Fruit fly (Drosophila melanogaster) whole organism, embryonic: Measurements from ENCODE around the gene CG32137.

Experiments used
- Abd-B ChIP-seq: fragments of 200-800 bp; sonication (Bioruptor generic); optimal IDR thresholded peaks from 2 replicates; lab custom pipeline; 2018; ENCODE audit warnings: missing biosample characterization, mild to moderate bottlenecking, missing genetic modification characterization, moderate library complexity
- Awh ChIP-seq: fragments of 200-800 bp; sonication (Bioruptor generic); IDR thresholded peaks from 2 replicates; pipeline ENCODE4, ENCODE4 v1.3.6; 2022; ENCODE audit warnings: missing biosample characterization, missing genetic modification characterization
- B-H1 ChIP-seq: fragments of 200-800 bp; sonication (Bioruptor generic); IDR thresholded peaks from 3 replicates; pipeline ENCODE4 v1.3.6; 2022; ENCODE audit warnings: missing biosample characterization, missing genetic modification characterization
- BtbVII ChIP-seq: fragments of 200-800 bp; sonication (Bioruptor generic); optimal IDR thresholded peaks from 3 replicates; lab custom pipeline; 2017; ENCODE audit warnings: missing biosample characterization, mild to moderate bottlenecking, missing genetic modification characterization
- CG10366 ChIP-seq: fragments of 200-800 bp; sonication (Bioruptor generic); IDR thresholded peaks from 2 replicates; pipeline ENCODE4 v1.3.6; 2022; ENCODE audit warnings: missing biosample characterization, missing genetic modification characterization
- CG11247 ChIP-seq: fragments of 200-800 bp; sonication (Bioruptor generic); IDR thresholded peaks from 2 replicates; pipeline ENCODE4 v1.3.6; 2022; ENCODE audit warnings: missing biosample characterization, missing genetic modification characterization
- CG11560 ChIP-seq: fragments of 200-800 bp; sonication (Bioruptor generic); IDR thresholded peaks from 3 replicates; pipeline ENCODE4 v1.3.6; 2022; ENCODE audit warnings: missing biosample characterization, missing genetic modification characterization
- CG13894 ChIP-seq: fragments of 200-800 bp; sonication (Bioruptor generic); optimal IDR thresholded peaks from 3 replicates; lab custom pipeline; 2018; ENCODE audit warnings: missing biosample characterization, mild to moderate bottlenecking, missing genetic modification characterization, moderate library complexity
- CG15269 ChIP-seq: fragments of 200-800 bp; sonication (Bioruptor generic); optimal IDR thresholded peaks from 2 replicates; lab custom pipeline; 2018; ENCODE audit warnings: missing biosample characterization, mild to moderate bottlenecking, missing genetic modification characterization, moderate library complexity
- CG15601 ChIP-seq: fragments of 200-800 bp; sonication (Bioruptor generic); optimal IDR thresholded peaks from 3 replicates; lab custom pipeline; 2019; ENCODE audit warnings: missing biosample characterization, mild to moderate bottlenecking, missing genetic modification characterization, moderate library complexity
- CG16779 ChIP-seq: fragments of 200-800 bp; sonication (Bioruptor generic); IDR thresholded peaks from 2 replicates; pipeline ENCODE4 v1.3.6; 2022; ENCODE audit warnings: missing biosample characterization, missing genetic modification characterization
- CG2202 ChIP-seq: fragments of 200-800 bp; sonication (Bioruptor generic); optimal IDR thresholded peaks from 2 replicates; lab custom pipeline; 2018; ENCODE audit warnings: missing biosample characterization, mild to moderate bottlenecking, missing genetic modification characterization
- CG31224 ChIP-seq: fragments of 200-800 bp; sonication (Bioruptor generic); IDR thresholded peaks from 2 replicates; pipeline ENCODE4 v1.3.6; 2022; ENCODE audit warnings: missing biosample characterization, missing genetic modification characterization
- CG3281 ChIP-seq: fragments of 200-800 bp; sonication (Bioruptor generic); optimal IDR thresholded peaks from 3 replicates; lab custom pipeline; 2017; ENCODE audit warnings: missing biosample characterization, mild to moderate bottlenecking, missing genetic modification characterization
- CG4404 ChIP-seq: fragments of 200-800 bp; sonication (Bioruptor generic); IDR thresholded peaks from 2 replicates; pipeline ENCODE4 v1.3.6; 2022; ENCODE audit warnings: missing biosample characterization, missing genetic modification characterization
- CG4617 ChIP-seq: fragments of 200-800 bp; sonication (Bioruptor generic); optimal IDR thresholded peaks from 3 replicates; lab custom pipeline; 2016; ENCODE audit warnings: missing biosample characterization, missing genetic modification characterization, borderline replicate concordance
- CG6654 ChIP-seq: fragments of 200-800 bp; sonication (Bioruptor generic); optimal IDR thresholded peaks from 2 replicates; lab custom pipeline; 2017; ENCODE audit warnings: missing biosample characterization, mild to moderate bottlenecking, missing genetic modification characterization
- CG7357 ChIP-seq: fragments of 200-800 bp; sonication (Bioruptor generic); IDR thresholded peaks from 3 replicates; pipeline ENCODE4 v1.3.6; 2022; ENCODE audit warnings: missing biosample characterization, missing genetic modification characterization
- CG8089 ChIP-seq: fragments of 200-800 bp; sonication (Bioruptor generic); optimal IDR thresholded peaks from 3 replicates; lab custom pipeline; 2016; ENCODE audit warnings: missing biosample characterization, missing genetic modification characterization
- GATAe ChIP-seq: fragments of 200-800 bp; sonication (Bioruptor generic); conservative IDR thresholded peaks from 2 replicates; pipeline ENCODE4 v1.3.6; 2022; ENCODE audit warnings: missing biosample characterization, missing genetic modification characterization
- Gsc ChIP-seq: fragments of 200-800 bp; sonication (Bioruptor generic); IDR thresholded peaks from 2 replicates; pipeline ENCODE4 v1.3.6; 2022; ENCODE audit warnings: missing biosample characterization, missing genetic modification characterization
- Hr51 ChIP-seq, 2 experiments: fragments of 200-800 bp; sonication (Bioruptor generic); optimal IDR thresholded peaks; 2 replicates in 1 of 2; 3 replicates in 1 of 2; lab custom pipeline; 2016 to 2018; ENCODE audit warnings: missing biosample characterization in 2 of 2, missing genetic modification characterization in 2 of 2, mild to moderate bottlenecking in 1 of 2, moderate library complexity in 1 of 2
- MESR4 ChIP-seq: fragments of 200-800 bp; sonication (Bioruptor generic); optimal IDR thresholded peaks from 2 replicates; lab custom pipeline; 2018; ENCODE audit warnings: missing biosample characterization, mild to moderate bottlenecking, missing genetic modification characterization, moderate library complexity
- Mrtf ChIP-seq: fragments of 200-800 bp; sonication (Bioruptor generic); IDR thresholded peaks from 3 replicates; pipeline ENCODE4 v1.3.6; 2022; ENCODE audit warnings: missing biosample characterization, missing genetic modification characterization
- Neu2 ChIP-seq: fragments of 200-800 bp; sonication (Bioruptor generic); optimal IDR thresholded peaks from 3 replicates; lab custom pipeline; 2016; ENCODE audit warnings: missing biosample characterization, missing genetic modification characterization, borderline replicate concordance
- NfI ChIP-seq: fragments of 200-800 bp; sonication (Bioruptor generic); optimal IDR thresholded peaks from 3 replicates; lab custom pipeline; 2018; ENCODE audit warnings: missing biosample characterization, mild to moderate bottlenecking, missing genetic modification characterization, moderate library complexity
- Scr ChIP-seq: fragments of 200-800 bp; sonication (Bioruptor generic); IDR thresholded peaks from 2 replicates; pipeline ENCODE4 v1.3.6; 2022; ENCODE audit warnings: missing biosample characterization, missing genetic modification characterization; ENCODE audit not compliant: partially characterized antibody
- Six4 ChIP-seq: fragments of 200-800 bp; sonication (Bioruptor generic); optimal IDR thresholded peaks from 2 replicates; lab custom pipeline; 2016; ENCODE audit warnings: missing biosample characterization, missing genetic modification characterization
- Stat92E ChIP-seq, 3 experiments: fragments of >200 bp in 2 of 3; fragments of 200-800 bp in 1 of 3; sonication (Bioruptor generic) in 1 of 3; optimal IDR thresholded peaks; 2 replicates each; lab custom pipeline; 2017 to 2019; ENCODE audit warnings: missing biosample characterization in 3 of 3, missing genetic modification characterization in 3 of 3, mild to moderate bottlenecking in 1 of 3, moderate library complexity in 1 of 3
- Vsx1 ChIP-seq: fragments of 200-800 bp; sonication (Bioruptor generic); optimal IDR thresholded peaks from 2 replicates; lab custom pipeline; 2017; ENCODE audit warnings: missing biosample characterization, mild to moderate bottlenecking, missing genetic modification characterization, missing genetic modification reagents
- aop ChIP-seq: fragments of 200-800 bp; sonication (Bioruptor generic); IDR thresholded peaks from 2 replicates; pipeline ENCODE4 v1.3.6; 2022; ENCODE audit warnings: missing biosample characterization, missing genetic modification characterization
- ap ChIP-seq: fragments of 200-800 bp; sonication (Bioruptor generic); IDR thresholded peaks from 2 replicates; pipeline ENCODE4 v1.3.6; 2022; ENCODE audit warnings: missing biosample characterization, missing genetic modification characterization
- caup ChIP-seq: fragments of 200-800 bp; sonication (Bioruptor generic); optimal IDR thresholded peaks from 3 replicates; lab custom pipeline; 2017; ENCODE audit warnings: missing biosample characterization, mild to moderate bottlenecking, missing genetic modification characterization, moderate library complexity; ENCODE audit not compliant: severe bottlenecking
- en ChIP-seq: fragments of 200-800 bp; sonication (Bioruptor generic); optimal IDR thresholded peaks from 2 replicates; lab custom pipeline; 2016; ENCODE audit warnings: missing biosample characterization, missing genetic modification characterization
- gce ChIP-seq: fragments of 200-800 bp; sonication (Bioruptor generic); IDR thresholded peaks from 3 replicates; pipeline ENCODE4 v1.3.6; 2022; ENCODE audit warnings: missing biosample characterization, missing genetic modification characterization
- gt ChIP-seq: fragments of 200-800 bp; sonication (Bioruptor generic); IDR thresholded peaks from 2 replicates; pipeline ENCODE4 v1.3.6; 2022; ENCODE audit warnings: missing biosample characterization, missing genetic modification characterization
- hbn ChIP-seq: fragments of 200-800 bp; sonication (Bioruptor generic); IDR thresholded peaks from 2 replicates; pipeline ENCODE4 v1.3.6; 2022; ENCODE audit warnings: missing biosample characterization, missing genetic modification characterization; ENCODE audit not compliant: partially characterized antibody
- lab ChIP-seq: fragments of 200-800 bp; sonication (Bioruptor generic); optimal IDR thresholded peaks from 3 replicates; lab custom pipeline; 2017; ENCODE audit warnings: missing biosample characterization, missing genetic modification characterization, mild to moderate bottlenecking, moderate library complexity, missing genetic modification reagents
- lmd ChIP-seq: fragments of 200-800 bp; sonication (Bioruptor generic); IDR thresholded peaks from 2 replicates; pipeline ENCODE4 v1.3.6; 2022; ENCODE audit warnings: missing biosample characterization, missing genetic modification characterization
- nmo ChIP-seq: fragments of 200-800 bp; sonication (Bioruptor generic); optimal IDR thresholded peaks from 2 replicates; lab custom pipeline; 2018; ENCODE audit warnings: missing biosample characterization, mild to moderate bottlenecking, missing genetic modification characterization, moderate library complexity
- ro ChIP-seq: fragments of 200-800 bp; sonication (Bioruptor generic); IDR thresholded peaks from 2 replicates; pipeline ENCODE4 v1.3.6; 2022; ENCODE audit warnings: missing biosample characterization, missing genetic modification characterization
- salm ChIP-seq: fragments of 200-800 bp; sonication (Bioruptor generic); optimal IDR thresholded peaks from 2 replicates; lab custom pipeline; 2018; ENCODE audit warnings: missing biosample characterization, mild to moderate bottlenecking, missing genetic modification characterization
- sd ChIP-seq: fragments of 200-800 bp; sonication (Bioruptor generic); optimal IDR thresholded peaks from 3 replicates; lab custom pipeline; 2018; ENCODE audit warnings: missing biosample characterization, mild to moderate bottlenecking, missing genetic modification characterization, moderate library complexity
- sisA ChIP-seq: fragments of 200-800 bp; sonication (Bioruptor generic); IDR thresholded peaks from 2 replicates; pipeline ENCODE4 v1.3.6; 2022; ENCODE audit warnings: missing biosample characterization, missing genetic modification characterization
- sr ChIP-seq: fragments of 200-800 bp; sonication (Bioruptor generic); IDR thresholded peaks from 3 replicates; pipeline ENCODE4 v1.3.6; 2022; ENCODE audit warnings: missing biosample characterization, missing genetic modification characterization
- vnd ChIP-seq: fragments of 200-800 bp; sonication (Bioruptor generic); IDR thresholded peaks from 3 replicates; pipeline ENCODE4 v1.3.6; 2022; ENCODE audit warnings: missing biosample characterization, missing genetic modification characterization; ENCODE audit not compliant: partially characterized antibody

The CG32137 gene

DNA sequence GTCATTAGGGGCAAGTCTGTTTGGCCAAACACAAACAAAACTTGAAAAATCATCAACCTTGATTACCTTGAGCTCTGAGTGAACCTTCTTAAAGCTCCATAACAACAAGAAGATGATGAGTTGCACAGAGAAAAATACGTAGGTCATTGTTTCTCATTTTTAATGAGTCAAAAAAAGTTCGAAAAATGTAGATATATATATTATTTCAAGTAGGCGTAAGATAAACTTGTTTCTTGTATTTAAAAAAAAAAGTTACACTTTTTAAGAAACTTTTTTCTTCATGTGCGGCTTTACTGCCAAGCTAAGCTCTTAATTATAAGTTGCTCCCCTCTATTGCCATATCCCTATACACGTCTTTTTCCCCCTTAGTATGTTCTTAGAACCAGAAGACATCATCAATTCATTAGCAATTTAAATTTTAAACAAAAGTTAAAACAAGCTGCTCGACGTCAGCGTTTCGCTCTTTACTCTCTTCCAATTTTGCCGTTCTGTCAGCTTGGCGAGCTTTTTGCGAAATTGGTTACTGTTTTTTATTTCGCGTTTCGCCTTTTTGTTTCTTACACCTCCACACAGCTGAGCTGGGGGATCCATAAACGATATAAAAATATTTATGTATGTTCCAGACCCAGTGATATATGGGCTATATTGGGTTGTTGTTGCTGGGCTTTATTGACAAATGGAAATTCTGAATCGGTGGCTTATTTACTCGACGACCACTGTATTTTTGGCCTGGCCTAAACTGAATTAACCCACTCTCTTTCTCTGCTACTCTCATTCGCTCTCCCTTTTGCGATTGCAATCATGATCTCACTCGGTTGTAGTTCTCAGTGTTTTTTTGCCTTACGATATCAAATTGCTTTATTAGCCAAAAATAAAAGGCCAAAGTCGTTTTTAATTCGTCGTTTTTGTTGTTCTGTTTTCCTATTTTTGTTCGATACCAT is 15.4 kb upstream of the CG32137 start (continued):
- TF ChIP-seq CG4404 (GFP tag; lab: Robert Waterston, UW) (0 out of 2 replicates have a peak, but pooled peaks have one; percentile 11), sisA (GFP tag; lab: Robert Waterston, UW) (peak; percentile 38; the same call in 1 of the 2 replicates), MESR4 (no peak), Stat92E (GFP tag; optimal IDR thresholded peaks at IDR 0.05; lab: Kevin White, UChicago) (peak in 1 of 3 experiments; percentile 20), sd (no peak), gce (GFP tag; lab: Robert Waterston, UW) (0 out of 3 replicates have a peak, but pooled peaks have one; percentile 16), sr (GFP tag; lab: Robert Waterston, UW) (no peak), NfI (GFP tag; lab: Kevin White, UChicago) (peak; percentile 29), hbn (GFP tag; lab: Robert Waterston, UW) (no peak), Abd-B (GFP tag; lab: Kevin White, UChicago) (peak; percentile 52), nmo (peak; percentile 63), CG15601 (tag; lab: Kevin White, UChicago) (peak; percentile 49), Scr (GFP tag; lab: Robert Waterston, UW) (no peak), Vsx1 (GFP tag; lab: Kevin White, UChicago) (peak; percentile 4), vnd (GFP tag; lab: Robert Waterston, UW) (no peak), Neu2 (no peak), gt (GFP tag; lab: Robert Waterston, UW) (no peak; the same call in 1 of the 2 replicates), B-H1 (GFP tag; lab: Robert Waterston, UW) (peak; percentile 54; the same call in 2 of the 3 replicates), CG6654 (GFP tag; lab: Kevin White, UChicago) (peak; percentile 13), CG8089 (GFP tag; lab: Kevin White, UChicago) (no peak), CG11560 (tag; lab: Robert Waterston, UW) (peak; percentile 64; the same call in 2 of the 3 replicates), ap (peak; percentile 45; the same call in 1 of the 2 replicates), CG3281 (GFP tag; lab: Kevin White, UChicago) (peak; percentile 78), CG31224 (GFP tag; lab: Robert Waterston, UW) (peak; percentile 81), Awh (peak; percentile 64; the same call in 1 of the 2 replicates), en (no peak), CG7357 (GFP tag; lab: Robert Waterston, UW) (peak; percentile 48; the same call in 2 of the 3 replicates), Mrtf (GFP tag; lab: Robert Waterston, UW) (peak; percentile 68; the same call in 1 of the 3 replicates), CG10366 (GFP tag; lab: Robert Waterston, UW) (peak; percentile 38; the same call in 1 of the 2 replicates), CG13894 (tag; lab: Kevin White, UChicago) (no peak), ro (GFP tag; lab: Robert Waterston, UW) (no peak), GATAe (peak; percentile 62; the same call in 1 of the 2 replicates), CG16779 (GFP tag; lab: Robert Waterston, UW) (0 out of 2 replicates have a peak, but pooled peaks have one; percentile 60), Gsc (GFP tag; lab: Robert Waterston, UW) (no peak), lab (GFP tag; lab: Kevin White, UChicago) (peak; percentile 85), Six4 (GFP tag; lab: Kevin White, UChicago) (peak; percentile 49), CG4617 (GFP tag; lab: Kevin White, UChicago) (no peak), aop (no peak), caup (GFP tag; lab: Kevin White, UChicago) (peak; percentile 63), Hr51 (GFP tag; optimal IDR thresholded peaks at IDR 0.05; lab: Kevin White, UChicago) (peak in 1 of 2 experiments; percentile 29), CG15269 (tag; lab: Kevin White, UChicago) (peak; percentile 50), BtbVII (peak; percentile 47), CG11247 (GFP tag; lab: Robert Waterston, UW) (peak; percentile 77), lmd (GFP tag; lab: Robert Waterston, UW) (peak; percentile 79; the same call in 1 of the 2 replicates), CG2202 (tag; lab: Kevin White, UChicago) (peak; percentile 14), salm (tag; lab: Kevin White, UChicago) (no peak)
